Fruit fly (Drosophila melanogaster) whole organism, embryonic: ENCODE results near the gene cyr.

ENCODE experiments used
- C15 ChIP-seq: fragments of 200-800 bp; sonication (Bioruptor generic); IDR thresholded peaks from 3 replicates; pipeline ENCODE4 v1.3.6; 2022; ENCODE audit warnings: missing biosample characterization, missing genetic modification characterization
- CG10543 ChIP-seq: fragments of 200-800 bp; sonication (Bioruptor generic); optimal IDR thresholded peaks from 3 replicates; lab custom pipeline; 2017; ENCODE audit warnings: missing biosample characterization, mild to moderate bottlenecking, missing genetic modification characterization, moderate library complexity
- CG11504 ChIP-seq: fragments of 200-800 bp; sonication (Bioruptor generic); optimal IDR thresholded peaks from 3 replicates; lab custom pipeline; 2019; ENCODE audit warnings: missing biosample characterization, mild to moderate bottlenecking, missing genetic modification characterization, moderate library complexity
- CG12155 ChIP-seq: fragments of 200-800 bp; sonication (Bioruptor generic); optimal IDR thresholded peaks from 3 replicates; lab custom pipeline; 2016; ENCODE audit warnings: missing biosample characterization, missing genetic modification characterization
- CG12219 ChIP-seq: fragments of 200-800 bp; sonication (Bioruptor generic); optimal IDR thresholded peaks from 3 replicates; lab custom pipeline; 2018; ENCODE audit warnings: missing biosample characterization, mild to moderate bottlenecking, missing genetic modification characterization
- CG12942 ChIP-seq: fragments of 200-800 bp; sonication (Bioruptor generic); optimal IDR thresholded peaks from 3 replicates; lab custom pipeline; 2016; ENCODE audit warnings: missing biosample characterization, missing genetic modification characterization
- CG15696 ChIP-seq: fragments of 200-800 bp; sonication (Bioruptor generic); optimal IDR thresholded peaks from 2 replicates; lab custom pipeline; 2019; ENCODE audit warnings: missing biosample characterization, mild to moderate bottlenecking, missing genetic modification characterization, moderate library complexity
- CG1647 ChIP-seq: fragments of 200-800 bp; sonication (Bioruptor generic); optimal IDR thresholded peaks from 3 replicates; lab custom pipeline; 2016; ENCODE audit warnings: missing biosample characterization, missing genetic modification characterization
- CG17912 ChIP-seq: fragments of 200-800 bp; sonication (Bioruptor generic); optimal IDR thresholded peaks from 2 replicates; lab custom pipeline; 2018; ENCODE audit warnings: missing biosample characterization, mild to moderate bottlenecking, missing genetic modification characterization
- CG18764 ChIP-seq: fragments of 200-800 bp; sonication (Bioruptor generic); optimal IDR thresholded peaks from 3 replicates; lab custom pipeline; 2016; ENCODE audit warnings: missing biosample characterization, missing genetic modification characterization
- CG2199 ChIP-seq: fragments of 200-800 bp; sonication (Bioruptor generic); IDR thresholded peaks from 3 replicates; pipeline ENCODE4 v1.3.6; 2022; ENCODE audit warnings: missing biosample characterization, missing genetic modification characterization
- CG2712 ChIP-seq: fragments of 200-800 bp; optimal IDR thresholded peaks from 3 replicates; lab custom pipeline; 2019; ENCODE audit warnings: missing biosample characterization, mild to moderate bottlenecking, missing genetic modification characterization, moderate library complexity
- CG30431 ChIP-seq: fragments of 200-800 bp; sonication (Bioruptor generic); optimal IDR thresholded peaks from 2 replicates; lab custom pipeline; 2017; ENCODE audit warnings: missing biosample characterization, missing genetic modification characterization
- CG3847 ChIP-seq: fragments of 200-800 bp; sonication (Bioruptor generic); IDR thresholded peaks from 2 replicates; pipeline ENCODE4 v1.3.6; 2022; ENCODE audit warnings: missing biosample characterization, missing genetic modification characterization
- CG3995 ChIP-seq: fragments of 200-800 bp; sonication (Bioruptor generic); optimal IDR thresholded peaks from 3 replicates; lab custom pipeline; 2016; ENCODE audit warnings: missing biosample characterization, missing genetic modification characterization
- CG4617 ChIP-seq: fragments of 200-800 bp; sonication (Bioruptor generic); optimal IDR thresholded peaks from 3 replicates; lab custom pipeline; 2016; ENCODE audit warnings: missing biosample characterization, missing genetic modification characterization, borderline replicate concordance
- CG4730 ChIP-seq: fragments of 200-800 bp; sonication (Bioruptor generic); IDR thresholded peaks from 2 replicates; pipeline ENCODE4 v1.3.6; 2022; ENCODE audit warnings: missing biosample characterization, missing genetic modification characterization
- CG6175 ChIP-seq: fragments of 200-800 bp; sonication (Bioruptor generic); IDR thresholded peaks from 3 replicates; pipeline ENCODE4 v1.3.6; 2022; ENCODE audit warnings: missing biosample characterization, missing genetic modification characterization
- CG8290 ChIP-seq, 3 experiments: fragments of 200-800 bp; sonication (Bioruptor generic); optimal IDR thresholded peaks; 2 replicates each; lab custom pipeline; 2016 to 2019; ENCODE audit warnings: missing biosample characterization in 3 of 3, missing genetic modification characterization in 3 of 3, mild to moderate bottlenecking in 2 of 3, moderate library complexity in 1 of 3
- D ChIP-seq, 2 experiments: fragments of 200-800 bp in 1 of 2; fragments of >200 bp in 1 of 2; sonication (Bioruptor generic) in 1 of 2; optimal IDR thresholded peaks; 2 replicates in 1 of 2; 3 replicates in 1 of 2; lab custom pipeline; 2017; ENCODE audit warnings: mild to moderate bottlenecking in 1 of 2, missing biosample characterization in 1 of 2, missing genetic modification characterization in 1 of 2, missing genetic modification reagents in 1 of 2
- Dll ChIP-seq: fragments of 200-800 bp; sonication (Bioruptor generic); IDR thresholded peaks from 4 replicates; pipeline ENCODE4 v1.3.6; 2022; ENCODE audit warnings: missing biosample characterization, missing genetic modification characterization; ENCODE audit not compliant: partially characterized antibody
- H2.0 ChIP-seq: fragments of 200-800 bp; sonication (Bioruptor generic); IDR thresholded peaks from 2 replicates; pipeline ENCODE4 v1.3.6; 2022; ENCODE audit warnings: missing biosample characterization, missing genetic modification characterization
- Hr39 ChIP-seq: fragments of >200 bp; optimal IDR thresholded peaks from 2 replicates; lab custom pipeline; 2017
- Hsf ChIP-seq: fragments of 200-800 bp; sonication (Bioruptor generic); optimal IDR thresholded peaks from 3 replicates; lab custom pipeline; 2016; ENCODE audit warnings: missing biosample characterization, missing genetic modification characterization
- Mad ChIP-seq: fragments of 200-800 bp; sonication (Bioruptor generic); optimal IDR thresholded peaks from 2 replicates; lab custom pipeline; 2016; ENCODE audit warnings: missing biosample characterization, missing genetic modification characterization
- Max ChIP-seq: fragments of 200-800 bp; sonication (Bioruptor generic); optimal IDR thresholded peaks from 2 replicates; lab custom pipeline; 2016; ENCODE audit warnings: missing biosample characterization, mild to moderate bottlenecking, missing genetic modification characterization
- NFAT ChIP-seq: fragments of 200-800 bp; sonication (Bioruptor generic); IDR thresholded peaks from 2 replicates; pipeline ENCODE4 v1.3.6; 2022; ENCODE audit warnings: missing biosample characterization, missing genetic modification characterization
- Optix ChIP-seq: fragments of 200-800 bp; sonication (Bioruptor generic); IDR thresholded peaks from 3 replicates; pipeline ENCODE4 v1.3.6; 2022; ENCODE audit warnings: missing biosample characterization, missing genetic modification characterization
- PHDP ChIP-seq: fragments of 200-800 bp; sonication (Bioruptor generic); optimal IDR thresholded peaks from 3 replicates; lab custom pipeline; 2018; ENCODE audit warnings: missing biosample characterization, mild to moderate bottlenecking, missing genetic modification characterization, moderate library complexity
- Side ChIP-seq: fragments of 200-800 bp; sonication (Bioruptor generic); optimal IDR thresholded peaks from 2 replicates; lab custom pipeline; 2016; ENCODE audit warnings: missing biosample characterization, missing genetic modification characterization
- Sox102F ChIP-seq: fragments of 200-800 bp; sonication (Bioruptor generic); optimal IDR thresholded peaks from 2 replicates; lab custom pipeline; 2018; ENCODE audit warnings: missing biosample characterization, mild to moderate bottlenecking, missing genetic modification characterization, moderate library complexity
- Xbp1 ChIP-seq: fragments of 200-800 bp; sonication (Bioruptor generic); optimal IDR thresholded peaks from 3 replicates; lab custom pipeline; 2016; ENCODE audit warnings: missing biosample characterization, mild to moderate bottlenecking, missing genetic modification characterization
- ab ChIP-seq: fragments of 200-800 bp; sonication (Bioruptor generic); optimal IDR thresholded peaks from 2 replicates; lab custom pipeline; 2016; ENCODE audit warnings: missing biosample characterization, missing genetic modification characterization
- br ChIP-seq: fragments of >200 bp; optimal IDR thresholded peaks from 2 replicates; lab custom pipeline; 2017
- bsh ChIP-seq, 2 experiments: fragments of 200-800 bp; sonication (Bioruptor generic); optimal IDR thresholded peaks; 2 replicates each; lab custom pipeline; 2017 to 2018; ENCODE audit warnings: mild to moderate bottlenecking in 2 of 2, missing biosample characterization in 2 of 2, missing genetic modification characterization in 2 of 2, moderate library complexity in 1 of 2
- btn ChIP-seq: fragments of 200-800 bp; sonication (Bioruptor generic); optimal IDR thresholded peaks from 2 replicates; lab custom pipeline; 2016; ENCODE audit warnings: missing biosample characterization, missing genetic modification characterization
- da ChIP-seq: fragments of 200-800 bp; sonication (Bioruptor generic); optimal IDR thresholded peaks from 2 replicates; lab custom pipeline; 2016; ENCODE audit warnings: missing biosample characterization, missing genetic modification characterization
- dmrt11E ChIP-seq: fragments of 200-800 bp; sonication (Bioruptor generic); optimal IDR thresholded peaks from 3 replicates; lab custom pipeline; 2018; ENCODE audit warnings: missing biosample characterization, mild to moderate bottlenecking, missing genetic modification characterization, moderate library complexity
- eve ChIP-seq, 2 experiments: fragments of >200 bp; optimal IDR thresholded peaks; 2 replicates each; lab custom pipeline; 2017; ENCODE audit warnings: missing biosample characterization in 2 of 2, missing genetic modification characterization in 2 of 2
- gcm ChIP-seq: fragments of 200-800 bp; sonication (Bioruptor generic); optimal IDR thresholded peaks from 2 replicates; lab custom pipeline; 2019; ENCODE audit warnings: missing biosample characterization, mild to moderate bottlenecking, missing genetic modification characterization, moderate library complexity
- gem ChIP-seq: fragments of 200-800 bp; sonication (Bioruptor generic); optimal IDR thresholded peaks from 2 replicates; lab custom pipeline; 2019; ENCODE audit warnings: missing biosample characterization, mild to moderate bottlenecking, missing genetic modification characterization, moderate library complexity
- kah ChIP-seq: fragments of 200-800 bp; sonication (Bioruptor generic); optimal IDR thresholded peaks from 2 replicates; lab custom pipeline; 2018; ENCODE audit warnings: missing biosample characterization, mild to moderate bottlenecking, missing genetic modification characterization
- pan ChIP-seq, 4 experiments: fragments of >200 bp in 3 of 4; fragments of 200-800 bp in 1 of 4; sonication (Bioruptor generic) in 1 of 4; optimal IDR thresholded peaks in 3 of 4; IDR thresholded peaks in 1 of 4; 2 replicates each; pipeline versions ENCODE4 v1.3.6 to Lab custom; 2017 to 2022; ENCODE audit warnings: missing biosample characterization in 2 of 4, missing genetic modification characterization in 2 of 4, mixed read lengths in 1 of 4
- phol ChIP-seq: fragments of 200-800 bp; sonication (Bioruptor generic); optimal IDR thresholded peaks from 3 replicates; lab custom pipeline; 2018; ENCODE audit warnings: missing biosample characterization, mild to moderate bottlenecking, missing genetic modification characterization, moderate library complexity
- row ChIP-seq: fragments of 200-800 bp; sonication (Bioruptor generic); IDR thresholded peaks from 3 replicates; pipeline ENCODE4 v1.3.6; 2022; ENCODE audit warnings: missing biosample characterization, missing genetic modification characterization
- sens-2 ChIP-seq: fragments of 200-800 bp; sonication (Bioruptor generic); IDR thresholded peaks from 2 replicates; pipeline ENCODE4 v1.3.6; 2022; ENCODE audit warnings: missing biosample characterization, missing genetic modification characterization
- trem ChIP-seq: fragments of 200-800 bp; optimal IDR thresholded peaks from 3 replicates; lab custom pipeline; 2019; ENCODE audit warnings: missing biosample characterization, mild to moderate bottlenecking, missing genetic modification characterization, moderate library complexity
- wek ChIP-seq: fragments of 200-800 bp; sonication (Bioruptor generic); optimal IDR thresholded peaks from 3 replicates; lab custom pipeline; 2018; ENCODE audit warnings: missing biosample characterization, mild to moderate bottlenecking, missing genetic modification characterization, moderate library complexity
- zf30C ChIP-seq: fragments of 200-800 bp; sonication (Bioruptor generic); optimal IDR thresholded peaks from 3 replicates; lab custom pipeline; 2018; ENCODE audit warnings: missing biosample characterization, mild to moderate bottlenecking, missing genetic modification characterization

The cyr gene

DNA sequence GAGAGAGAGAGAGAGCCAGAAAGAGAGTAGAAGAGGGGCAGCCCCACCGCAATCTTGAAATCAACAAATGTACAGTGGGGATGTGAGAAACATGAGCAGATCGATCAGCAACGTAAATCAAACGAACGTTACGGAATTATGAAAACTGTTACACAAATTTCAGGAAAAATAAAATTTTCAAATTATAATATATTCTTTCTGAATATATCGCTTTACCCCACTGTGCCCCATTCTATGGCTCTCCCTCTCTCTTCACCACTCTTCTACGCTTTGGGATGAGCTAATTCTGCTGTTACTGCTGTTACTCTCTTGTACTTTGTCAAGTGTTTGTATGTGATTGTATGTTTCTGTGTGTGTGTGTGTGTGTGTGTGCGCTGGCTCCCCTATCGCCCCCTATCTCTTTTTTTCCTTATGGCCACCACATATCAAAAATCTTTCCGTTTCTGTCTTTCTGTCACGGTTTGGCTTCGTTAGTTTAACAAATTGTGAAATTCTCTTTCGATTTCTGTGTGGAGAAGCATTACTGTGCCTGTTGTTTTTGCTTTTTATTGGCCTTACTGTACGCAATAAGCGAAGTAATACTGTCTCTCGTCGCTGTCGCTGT, 44.4 kb downstream of the cyr start (continued):
- TF ChIP-seq eve (GFP tag; optimal IDR thresholded peaks at IDR 0.05; lab: Kevin White, UChicago): peak in 1 of 2 experiments; percentile 97
- TF ChIP-seq NFAT (GFP tag; lab: Robert Waterston, UW): peak; percentile 98
- TF ChIP-seq br: no peak
- peak; percentile 92 for TF ChIP-seq Mad
- peak; percentile 96 for TF ChIP-seq CG6175
- peak; percentile 97 for TF ChIP-seq CG4730 (GFP tag; lab: Robert Waterston, UW)
- TF ChIP-seq Optix (GFP tag; lab: Robert Waterston, UW): peak; percentile 99
- TF ChIP-seq CG12942: peak; percentile 95
- TF ChIP-seq phol (tag; lab: Kevin White, UChicago): peak; percentile 94
- peak; percentile 97 for TF ChIP-seq CG3847
- peak; percentile 97 for TF ChIP-seq sens-2 (GFP tag; lab: Robert Waterston, UW)
- TF ChIP-seq PHDP (tag; lab: Kevin White, UChicago): peak; percentile 97
- peak; percentile 95 for TF ChIP-seq CG11504 (tag; lab: Kevin White, UChicago)
- peak; percentile 94 for TF ChIP-seq CG3995
- TF ChIP-seq CG2712 (tag; lab: Kevin White, UChicago): peak; percentile 97
- TF ChIP-seq Xbp1 (GFP tag; lab: Kevin White, UChicago): peak; percentile 97
- peak; percentile 91 for TF ChIP-seq CG18764 (GFP tag; lab: Kevin White, UChicago)
- peak; percentile 71 for TF ChIP-seq CG15696 (tag; lab: Kevin White, UChicago)
- peak; percentile 84 for TF ChIP-seq CG4617 (GFP tag; lab: Kevin White, UChicago)
- TF ChIP-seq CG2199: peak; percentile 98
- peak; percentile 91 for TF ChIP-seq CG1647 (GFP tag; lab: Kevin White, UChicago)
- peak; percentile 78 for TF ChIP-seq Side (GFP tag; lab: Kevin White, UChicago)
- TF ChIP-seq CG8290 (GFP tag; optimal IDR thresholded peaks at IDR 0.05; lab: Kevin White, UChicago): peak; percentile 70
- TF ChIP-seq CG8290 (tag; optimal IDR thresholded peaks at IDR 0.05; lab: Kevin White, UChicago): peak; percentile 35 to 92
- peak; percentile 93 for TF ChIP-seq ab
- TF ChIP-seq Dll (GFP tag; lab: Robert Waterston, UW): peak; percentile 67; the same call in 3 of the 4 replicates
- TF ChIP-seq pan (optimal IDR thresholded peaks at IDR 0.05; lab: Kevin White, UChicago): no peak
- peak in 1 of 2 experiments; percentile 99 for TF ChIP-seq pan (GFP tag; optimal IDR thresholded peaks at IDR 0.05 in 1 of 2, IDR thresholded peaks at IDR 0.05 in 1 of 2)
- peak; percentile 89 for TF ChIP-seq trem (tag; lab: Kevin White, UChicago)
- peak; percentile 84 for TF ChIP-seq btn (GFP tag; lab: Kevin White, UChicago)
- peak; percentile 78 for TF ChIP-seq wek (GFP tag; lab: Kevin White, UChicago)
- TF ChIP-seq da (GFP tag; lab: Kevin White, UChicago): peak; percentile 58
- TF ChIP-seq Hr39 (lab: Kevin White, UChicago): no peak
- TF ChIP-seq dmrt11E (tag; lab: Kevin White, UChicago): peak; percentile 88
- TF ChIP-seq H2.0: peak; percentile 99
- peak; percentile 94 for TF ChIP-seq Max (GFP tag; lab: Kevin White, UChicago)
- no peak for TF ChIP-seq D (optimal IDR thresholded peaks at IDR 0.05; lab: Kevin White, UChicago)
- peak; percentile 93 for TF ChIP-seq D (GFP tag; optimal IDR thresholded peaks at IDR 0.05; lab: Kevin White, UChicago)
- TF ChIP-seq row (GFP tag; lab: Robert Waterston, UW): peak; percentile 99
- TF ChIP-seq gcm (GFP tag; lab: Kevin White, UChicago): peak; percentile 92
- TF ChIP-seq CG12219: peak; percentile 96
- TF ChIP-seq kah (GFP tag; lab: Kevin White, UChicago): peak; percentile 84
- TF ChIP-seq CG10543 (GFP tag; lab: Kevin White, UChicago): peak; percentile 88
- peak; percentile 94 for TF ChIP-seq Hsf (GFP tag; lab: Kevin White, UChicago)
- TF ChIP-seq CG30431 (GFP tag; lab: Kevin White, UChicago): peak; percentile 91
- peak; percentile 91 to 97 for TF ChIP-seq bsh (GFP tag; optimal IDR thresholded peaks at IDR 0.05; lab: Kevin White, UChicago)
- no peak for TF ChIP-seq zf30C (GFP tag; lab: Kevin White, UChicago)
- TF ChIP-seq C15 (GFP tag; lab: Robert Waterston, UW): peak; percentile 96
- no peak for TF ChIP-seq CG17912 (GFP tag; lab: Kevin White, UChicago)
- TF ChIP-seq CG12155 (GFP tag; lab: Kevin White, UChicago): peak; percentile 93
- TF ChIP-seq gem (tag; lab: Kevin White, UChicago): peak; percentile 98
- peak; percentile 97 for TF ChIP-seq Sox102F (GFP tag; lab: Kevin White, UChicago)
